Worm (Caenorhabditis elegans) whole organism, early embryonic: Measurements from ENCODE around the gene sta-2.

Experiments used
- B0310.2 ChIP-seq: sonication (generic microtip); optimal IDR thresholded peaks from 2 replicates; lab custom pipeline; 2016; ENCODE audit warnings: mild to moderate bottlenecking, missing genetic modification characterization, missing compliant biosample characterization
- F13C5.2 ChIP-seq: sonication (generic microtip); optimal IDR thresholded peaks from 2 replicates; lab custom pipeline; 2017; ENCODE audit warnings: mild to moderate bottlenecking, missing genetic modification characterization, inconsistent platforms, missing compliant biosample characterization
- aly-1 ChIP-seq: sonication (generic microtip); optimal IDR thresholded peaks from 2 replicates; lab custom pipeline; 2016; ENCODE audit warnings: missing genetic modification characterization, missing compliant biosample characterization
- ama-1 ChIP-seq: fragments of 150-350 bp; optimal IDR thresholded peaks from 2 replicates; lab custom pipeline; 2014
- ceh-13 ChIP-seq: fragments of 200-800 bp; sonication (Bioruptor generic); optimal IDR thresholded peaks from 2 replicates; lab custom pipeline; 2018; ENCODE audit warnings: mild to moderate bottlenecking, missing genetic modification characterization, missing compliant biosample characterization
- ceh-36 ChIP-seq: sonication (generic microtip); optimal IDR thresholded peaks from 2 replicates; lab custom pipeline; 2016; ENCODE audit warnings: missing genetic modification characterization, inconsistent platforms, missing compliant biosample characterization
- ets-7 ChIP-seq: sonication (generic microtip); optimal IDR thresholded peaks from 2 replicates; lab custom pipeline; 2016; ENCODE audit warnings: missing genotype, missing genetic modification characterization, missing compliant biosample characterization
- flt-1 ChIP-seq: fragments of 200-800 bp; sonication (Bioruptor generic); IDR thresholded peaks from 2 replicates; pipeline ENCODE4 v1.3.6; 2022; ENCODE audit warnings: missing genetic modification characterization, missing compliant biosample characterization
- hmbx-1 ChIP-seq: sonication (generic microtip); optimal IDR thresholded peaks from 2 replicates; lab custom pipeline; 2016; ENCODE audit warnings: mild to moderate bottlenecking, missing genetic modification characterization, missing compliant biosample characterization
- hmg-4 ChIP-seq: fragments of 200-800 bp; sonication (Bioruptor generic); optimal IDR thresholded peaks from 2 replicates; lab custom pipeline; 2018; ENCODE audit warnings: mild to moderate bottlenecking, missing genetic modification characterization, missing compliant biosample characterization
- hnd-1 ChIP-seq: sonication (generic microtip); optimal IDR thresholded peaks from 2 replicates; lab custom pipeline; 2016; ENCODE audit warnings: missing genetic modification characterization, missing compliant biosample characterization
- pes-1 ChIP-seq: fragments of 200-800 bp; sonication (Bioruptor generic); IDR thresholded peaks from 2 replicates; pipeline ENCODE4 v1.3.6; 2022; ENCODE audit warnings: missing genetic modification reagents, missing genetic modification characterization, missing compliant biosample characterization
- scrt-1 ChIP-seq: fragments of 200-800 bp; sonication (Bioruptor generic); IDR thresholded peaks from 2 replicates; pipeline ENCODE4 v1.3.6; 2022; ENCODE audit warnings: missing genetic modification characterization, missing compliant biosample characterization
- sea-1 ChIP-seq: fragments of 200-800 bp; sonication (Bioruptor generic); conservative IDR thresholded peaks from 2 replicates; pipeline ENCODE4 v1.3.6; 2022; ENCODE audit warnings: missing genetic modification characterization, missing compliant biosample characterization
- tbx-11 ChIP-seq: fragments of 200-800 bp; sonication (Bioruptor generic); IDR thresholded peaks from 2 replicates; pipeline ENCODE4 v1.3.6; 2022; ENCODE audit warnings: missing genetic modification characterization, missing compliant biosample characterization
- tbx-37 ChIP-seq: fragments of 200-800 bp; sonication (Bioruptor generic); conservative IDR thresholded peaks from 2 replicates; pipeline ENCODE4 v1.3.6; 2022; ENCODE audit warnings: missing genetic modification reagents, missing genetic modification characterization, missing compliant biosample characterization
- tra-4 ChIP-seq: sonication (generic microtip); optimal IDR thresholded peaks from 2 replicates; lab custom pipeline; 2017; ENCODE audit warnings: missing genetic modification characterization, missing compliant biosample characterization

The sta-2 gene

ce11 chrV:9703549-9703948 lies 37.5 kb upstream of the sta-2 start:
- TF ChIP-seq sea-1 (GFP tag; lab: Robert Waterston, UW) (no peak), B0310.2 (tag; lab: Kevin White, UChicago) (no peak), ama-1 (lab: Kevin White, UChicago) (no peak), tbx-37 (no peak), hmbx-1 (tag; lab: Kevin White, UChicago) (no peak), ets-7 (tag; lab: Kevin White, UChicago) (no peak), tbx-11 (GFP tag; lab: Robert Waterston, UW) (no peak), tra-4 (tag; lab: Kevin White, UChicago) (no peak), scrt-1 (GFP tag; lab: Robert Waterston, UW) (no peak)

- TF ChIP-seq tbx-11 (GFP tag; lab: Robert Waterston, UW) (no peak), ceh-13 (GFP tag; lab: Kevin White, UChicago) (no peak), F13C5.2 (tag; lab: Kevin White, UChicago) (no peak), hnd-1 (no peak), hmg-4 (GFP tag; lab: Kevin White, UChicago) (no peak), flt-1 (GFP tag; lab: Robert Waterston, UW) (no peak), sea-1 (GFP tag; lab: Robert Waterston, UW) (no peak), scrt-1 (GFP tag; lab: Robert Waterston, UW) (no peak), aly-1 (no peak), pes-1 (GFP tag; lab: Robert Waterston, UW) (no peak), B0310.2 (tag; lab: Kevin White, UChicago) (no peak)
Measured at ce11 chrV:9704399-9704798, 36.6 kb upstream of the sta-2 start.

- TF ChIP-seq ceh-13 (GFP tag; lab: Kevin White, UChicago) (no peak), hnd-1 (no peak), ama-1 (lab: Kevin White, UChicago) (no peak), tbx-11 (GFP tag; lab: Robert Waterston, UW) (no peak), ceh-36 (tag; lab: Kevin White, UChicago) (no peak), tbx-37 (no peak), aly-1 (no peak), pes-1 (GFP tag; lab: Robert Waterston, UW) (no peak)
Measured at ce11 chrV:9706592-9706991, 34.4 kb upstream of the sta-2 start.

ce11 chrV:9709747-9710146 lies 31.3 kb upstream of the sta-2 start, which contains the start of gene tag-120:
Gene tag-120 (minus strand): TSS chrV:9709814.
- TF ChIP-seq B0310.2 (tag; lab: Kevin White, UChicago) (no peak), ceh-36 (tag; lab: Kevin White, UChicago) (no peak), hmbx-1 (tag; lab: Kevin White, UChicago) (no peak), scrt-1 (GFP tag; lab: Robert Waterston, UW) (no peak), aly-1 (no peak), tbx-11 (GFP tag; lab: Robert Waterston, UW) (no peak), ama-1 (lab: Kevin White, UChicago) (no peak), ets-7 (tag; lab: Kevin White, UChicago) (no peak), sea-1 (GFP tag; lab: Robert Waterston, UW) (no peak), hnd-1 (no peak), tra-4 (tag; lab: Kevin White, UChicago) (no peak), F13C5.2 (tag; lab: Kevin White, UChicago) (no peak), tbx-37 (no peak), pes-1 (GFP tag; lab: Robert Waterston, UW) (no peak), hmg-4 (GFP tag; lab: Kevin White, UChicago) (no peak), ceh-13 (GFP tag; lab: Kevin White, UChicago) (no peak), flt-1 (GFP tag; lab: Robert Waterston, UW) (no peak)

- TF ChIP-seq ceh-36 (tag; lab: Kevin White, UChicago) = no peak
- TF ChIP-seq hnd-1 = no peak
- TF ChIP-seq flt-1 (GFP tag; lab: Robert Waterston, UW) = no peak
- TF ChIP-seq scrt-1 (GFP tag; lab: Robert Waterston, UW) = no peak
- no peak for TF ChIP-seq hmbx-1 (tag; lab: Kevin White, UChicago)
- TF ChIP-seq ets-7 (tag; lab: Kevin White, UChicago) = no peak
- no peak for TF ChIP-seq tra-4 (tag; lab: Kevin White, UChicago)
- no peak for TF ChIP-seq tbx-37
- TF ChIP-seq tbx-11 (GFP tag; lab: Robert Waterston, UW) = no peak
- no peak for TF ChIP-seq hmg-4 (GFP tag; lab: Kevin White, UChicago)
- TF ChIP-seq sea-1 (GFP tag; lab: Robert Waterston, UW) = no peak
Measured at ce11 chrV:9711174-9711573, 29.8 kb upstream of the sta-2 start.

- TF ChIP-seq sea-1 (GFP tag; lab: Robert Waterston, UW) (no peak), tbx-11 (GFP tag; lab: Robert Waterston, UW) (no peak), ceh-13 (GFP tag; lab: Kevin White, UChicago) (no peak), aly-1 (no peak), pes-1 (GFP tag; lab: Robert Waterston, UW) (no peak), hnd-1 (no peak), ceh-36 (tag; lab: Kevin White, UChicago) (no peak), B0310.2 (tag; lab: Kevin White, UChicago) (no peak), ama-1 (lab: Kevin White, UChicago) (no peak), ets-7 (tag; lab: Kevin White, UChicago) (no peak), tbx-37 (no peak), hmbx-1 (tag; lab: Kevin White, UChicago) (no peak), F13C5.2 (tag; lab: Kevin White, UChicago) (no peak), tra-4 (tag; lab: Kevin White, UChicago) (no peak), flt-1 (GFP tag; lab: Robert Waterston, UW) (no peak), hmg-4 (GFP tag; lab: Kevin White, UChicago) (no peak), scrt-1 (GFP tag; lab: Robert Waterston, UW) (no peak)
Measured at ce11 chrV:9712418-9713173, 28.4 kb upstream of the sta-2 start.

- TF ChIP-seq tra-4 (tag; lab: Kevin White, UChicago) (no peak), tbx-11 (GFP tag; lab: Robert Waterston, UW) (no peak), ets-7 (tag; lab: Kevin White, UChicago) (no peak), sea-1 (GFP tag; lab: Robert Waterston, UW) (no peak), aly-1 (no peak), pes-1 (GFP tag; lab: Robert Waterston, UW) (no peak), hnd-1 (no peak), hmbx-1 (tag; lab: Kevin White, UChicago) (no peak), ceh-36 (tag; lab: Kevin White, UChicago) (no peak), B0310.2 (tag; lab: Kevin White, UChicago) (no peak), ama-1 (lab: Kevin White, UChicago) (no peak), ceh-13 (GFP tag; lab: Kevin White, UChicago) (no peak), F13C5.2 (tag; lab: Kevin White, UChicago) (no peak), scrt-1 (GFP tag; lab: Robert Waterston, UW) (no peak), flt-1 (GFP tag; lab: Robert Waterston, UW) (no peak)
Measured at ce11 chrV:9713532-9713931, 27.5 kb upstream of the sta-2 start, which contains the start of gene F40F9.10. Gene F40F9.10 (minus strand): TSS chrV:9713632.
